Fruit fly (Drosophila melanogaster) whole organism, embryonic: Measurements from ENCODE around the gene MRG15.

ENCODE experiments used
- Abd-B ChIP-seq: fragments of 200-800 bp; sonication (Bioruptor generic); optimal IDR thresholded peaks from 2 replicates; lab custom pipeline; 2018; ENCODE audit warnings: missing biosample characterization, mild to moderate bottlenecking, missing genetic modification characterization, moderate library complexity
- Antp ChIP-seq: fragments of 200-800 bp; sonication (Bioruptor generic); optimal IDR thresholded peaks from 3 replicates; lab custom pipeline; 2016; ENCODE audit warnings: missing biosample characterization, missing genetic modification characterization
- Awh ChIP-seq: fragments of 200-800 bp; sonication (Bioruptor generic); IDR thresholded peaks from 2 replicates; pipeline ENCODE4, ENCODE4 v1.3.6; 2022; ENCODE audit warnings: missing biosample characterization, missing genetic modification characterization
- CG10321 ChIP-seq: fragments of 200-800 bp; sonication (Bioruptor generic); IDR thresholded peaks from 2 replicates; pipeline ENCODE4 v1.3.6; 2022; ENCODE audit warnings: missing biosample characterization, missing genetic modification characterization
- CG11456 ChIP-seq: fragments of 200-800 bp; sonication (Bioruptor generic); IDR thresholded peaks from 3 replicates; pipeline ENCODE4 v1.3.6; 2022; ENCODE audit warnings: missing biosample characterization, missing genetic modification characterization
- CG11560 ChIP-seq: fragments of 200-800 bp; sonication (Bioruptor generic); IDR thresholded peaks from 3 replicates; pipeline ENCODE4 v1.3.6; 2022; ENCODE audit warnings: missing biosample characterization, missing genetic modification characterization
- CG11695 ChIP-seq: fragments of 200-800 bp; sonication (Bioruptor generic); IDR thresholded peaks from 3 replicates; pipeline ENCODE4 v1.3.6; 2022; ENCODE audit warnings: missing biosample characterization, missing genetic modification characterization
- CG12299 ChIP-seq: fragments of 200-800 bp; sonication (Bioruptor generic); optimal IDR thresholded peaks from 2 replicates; lab custom pipeline; 2018; ENCODE audit warnings: missing biosample characterization, mild to moderate bottlenecking, missing genetic modification characterization
- CG12744 ChIP-seq: fragments of 200-800 bp; sonication (Bioruptor generic); optimal IDR thresholded peaks from 2 replicates; lab custom pipeline; 2016; ENCODE audit warnings: missing biosample characterization, missing genetic modification characterization
- CG14667 ChIP-seq: fragments of 200-800 bp; sonication (Bioruptor generic); IDR thresholded peaks from 2 replicates; pipeline ENCODE4 v1.3.6; 2022; ENCODE audit warnings: missing biosample characterization, missing genetic modification characterization
- CG15073 ChIP-seq: fragments of 200-800 bp; sonication (Bioruptor generic); optimal IDR thresholded peaks from 2 replicates; lab custom pipeline; 2016; ENCODE audit warnings: missing biosample characterization, missing genetic modification characterization
- CG15514 ChIP-seq: fragments of 200-800 bp; sonication (Bioruptor generic); optimal IDR thresholded peaks from 3 replicates; lab custom pipeline; 2017; ENCODE audit warnings: missing biosample characterization, missing genetic modification characterization, mild to moderate bottlenecking, moderate library complexity, missing genetic modification reagents
- CG16863 ChIP-seq: fragments of 200-800 bp; sonication (Bioruptor generic); optimal IDR thresholded peaks from 3 replicates; lab custom pipeline; 2016; ENCODE audit warnings: missing biosample characterization, missing genetic modification characterization
- CG18476 ChIP-seq: fragments of 200-800 bp; sonication (Bioruptor generic); optimal IDR thresholded peaks from 2 replicates; lab custom pipeline; 2016; ENCODE audit warnings: missing biosample characterization, mild to moderate bottlenecking, missing genetic modification characterization
- CG2678 ChIP-seq: fragments of 200-800 bp; sonication (Bioruptor generic); optimal IDR thresholded peaks from 3 replicates; lab custom pipeline; 2019; ENCODE audit warnings: missing biosample characterization, mild to moderate bottlenecking, missing genetic modification characterization, moderate library complexity
- CG31441 ChIP-seq: fragments of 200-800 bp; sonication (Bioruptor generic); IDR thresholded peaks from 2 replicates; pipeline ENCODE4 v1.3.6; 2022; ENCODE audit warnings: missing biosample characterization, missing genetic modification characterization
- CG4360 ChIP-seq: fragments of 200-800 bp; sonication (Bioruptor generic); IDR thresholded peaks from 2 replicates; pipeline ENCODE4 v1.3.6; 2022; ENCODE audit warnings: missing biosample characterization, missing genetic modification characterization
- CG5953 ChIP-seq: fragments of 200-800 bp; sonication (Bioruptor generic); IDR thresholded peaks from 2 replicates; pipeline ENCODE4 v1.3.6; 2022; ENCODE audit warnings: missing biosample characterization, missing genetic modification characterization
- CG6765 ChIP-seq: fragments of 200-800 bp; sonication (Bioruptor generic); optimal IDR thresholded peaks from 3 replicates; lab custom pipeline; 2017; ENCODE audit warnings: missing biosample characterization, mild to moderate bottlenecking, missing genetic modification characterization
- CG7928 ChIP-seq: fragments of 200-800 bp; sonication (Bioruptor generic); optimal IDR thresholded peaks from 2 replicates; lab custom pipeline; 2017; ENCODE audit warnings: missing biosample characterization, mild to moderate bottlenecking, missing genetic modification characterization
- CG7963 ChIP-seq: fragments of 200-800 bp; sonication (Bioruptor generic); IDR thresholded peaks from 3 replicates; pipeline ENCODE4 v1.3.6; 2022; ENCODE audit warnings: missing biosample characterization, missing genetic modification characterization; ENCODE audit not compliant: partially characterized antibody
- CG9215 ChIP-seq: fragments of 200-800 bp; sonication (Bioruptor generic); IDR thresholded peaks from 2 replicates; pipeline ENCODE4 v1.3.6; 2022; ENCODE audit warnings: missing biosample characterization, missing genetic modification characterization
- CG9609 ChIP-seq: fragments of 200-800 bp; sonication (Bioruptor generic); optimal IDR thresholded peaks from 3 replicates; lab custom pipeline; 2016; ENCODE audit warnings: missing biosample characterization, missing genetic modification characterization
- CG9797 ChIP-seq: fragments of 200-800 bp; sonication (Bioruptor generic); optimal IDR thresholded peaks from 3 replicates; lab custom pipeline; 2018; ENCODE audit warnings: missing biosample characterization, mild to moderate bottlenecking, missing genetic modification characterization
- Dad ChIP-seq: fragments of 200-800 bp; sonication (Bioruptor generic); optimal IDR thresholded peaks from 3 replicates; lab custom pipeline; 2016; ENCODE audit warnings: missing biosample characterization, missing genetic modification characterization
- Dll ChIP-seq: fragments of 200-800 bp; sonication (Bioruptor generic); IDR thresholded peaks from 4 replicates; pipeline ENCODE4 v1.3.6; 2022; ENCODE audit warnings: missing biosample characterization, missing genetic modification characterization; ENCODE audit not compliant: partially characterized antibody
- Fer3 ChIP-seq: fragments of 200-800 bp; sonication (Bioruptor generic); optimal IDR thresholded peaks from 2 replicates; lab custom pipeline; 2018; ENCODE audit warnings: missing biosample characterization, mild to moderate bottlenecking, missing genetic modification characterization, moderate library complexity
- H2.0 ChIP-seq: fragments of 200-800 bp; sonication (Bioruptor generic); IDR thresholded peaks from 2 replicates; pipeline ENCODE4 v1.3.6; 2022; ENCODE audit warnings: missing biosample characterization, missing genetic modification characterization
- Lpt ChIP-seq: fragments of >200 bp; optimal IDR thresholded peaks from 2 replicates; lab custom pipeline; 2018; ENCODE audit warnings: missing biosample characterization, missing genetic modification characterization
- NC2β ChIP-seq: fragments of 200-800 bp; sonication (Bioruptor generic); optimal IDR thresholded peaks from 2 replicates; lab custom pipeline; 2016; ENCODE audit warnings: missing biosample characterization, missing genetic modification characterization
- ab ChIP-seq: fragments of 200-800 bp; sonication (Bioruptor generic); optimal IDR thresholded peaks from 2 replicates; lab custom pipeline; 2016; ENCODE audit warnings: missing biosample characterization, missing genetic modification characterization
- cg ChIP-seq: fragments of 200-800 bp; sonication (Bioruptor generic); optimal IDR thresholded peaks from 3 replicates; lab custom pipeline; 2019; ENCODE audit warnings: missing biosample characterization, mild to moderate bottlenecking, missing genetic modification characterization, moderate library complexity
- corto ChIP-seq: fragments of 200-800 bp; sonication (Bioruptor generic); optimal IDR thresholded peaks from 2 replicates; lab custom pipeline; 2016; ENCODE audit warnings: missing biosample characterization, mild to moderate bottlenecking, missing genetic modification characterization, moderate library complexity
- ems ChIP-seq: fragments of 200-800 bp; sonication (Bioruptor generic); optimal IDR thresholded peaks from 3 replicates; lab custom pipeline; 2016; ENCODE audit warnings: missing biosample characterization, missing genetic modification characterization
- esg ChIP-seq: fragments of 200-800 bp; sonication (Bioruptor generic); conservative IDR thresholded peaks from 2 replicates; pipeline ENCODE4 v1.3.6; 2022; ENCODE audit warnings: missing biosample characterization, missing genetic modification characterization
- fd64A ChIP-seq: fragments of 200-800 bp; sonication (Bioruptor generic); optimal IDR thresholded peaks from 3 replicates; lab custom pipeline; 2018; ENCODE audit warnings: missing biosample characterization, mild to moderate bottlenecking, missing genetic modification characterization
- fd96Cb ChIP-seq: fragments of 200-800 bp; sonication (Bioruptor generic); optimal IDR thresholded peaks from 2 replicates; lab custom pipeline; 2018; ENCODE audit warnings: missing biosample characterization, mild to moderate bottlenecking, missing genetic modification characterization, moderate library complexity
- grn ChIP-seq: fragments of 200-800 bp; sonication (Bioruptor generic); optimal IDR thresholded peaks from 3 replicates; lab custom pipeline; 2017; ENCODE audit warnings: missing biosample characterization, missing genetic modification characterization
- gsb ChIP-seq: fragments of 200-800 bp; sonication (Bioruptor generic); IDR thresholded peaks from 2 replicates; pipeline ENCODE4 v1.3.6; 2022; ENCODE audit warnings: missing biosample characterization, missing genetic modification characterization
- gsb-n ChIP-seq: fragments of 200-800 bp; sonication (Bioruptor generic); optimal IDR thresholded peaks from 3 replicates; lab custom pipeline; 2018; ENCODE audit warnings: missing biosample characterization, mild to moderate bottlenecking, missing genetic modification characterization
- klu ChIP-seq: fragments of 200-800 bp; sonication (Bioruptor generic); IDR thresholded peaks from 2 replicates; pipeline ENCODE4 v1.3.6; 2022; ENCODE audit warnings: missing biosample characterization, missing genetic modification characterization
- mam ChIP-seq: fragments of 200-800 bp; sonication (Bioruptor generic); optimal IDR thresholded peaks from 3 replicates; lab custom pipeline; 2016; ENCODE audit warnings: missing biosample characterization, missing genetic modification characterization
- nmo ChIP-seq: fragments of 200-800 bp; sonication (Bioruptor generic); optimal IDR thresholded peaks from 2 replicates; lab custom pipeline; 2018; ENCODE audit warnings: missing biosample characterization, mild to moderate bottlenecking, missing genetic modification characterization, moderate library complexity
- pan ChIP-seq, 4 experiments: fragments of >200 bp in 3 of 4; fragments of 200-800 bp in 1 of 4; sonication (Bioruptor generic) in 1 of 4; optimal IDR thresholded peaks in 3 of 4; IDR thresholded peaks in 1 of 4; 2 replicates each; pipeline versions ENCODE4 v1.3.6 to Lab custom; 2017 to 2022; ENCODE audit warnings: missing biosample characterization in 2 of 4, missing genetic modification characterization in 2 of 4, mixed read lengths in 1 of 4
- prd ChIP-seq, 3 experiments: fragments of >200 bp in 2 of 3; fragments of 200-800 bp in 1 of 3; sonication (Bioruptor generic) in 1 of 3; optimal IDR thresholded peaks in 2 of 3; IDR thresholded peaks in 1 of 3; 2 replicates in 2 of 3; 3 replicates in 1 of 3; pipeline versions ENCODE4 v1.3.6 to Lab custom; 2017 to 2022; ENCODE audit warnings: missing biosample characterization in 1 of 3, missing genetic modification characterization in 1 of 3
- sd ChIP-seq: fragments of 200-800 bp; sonication (Bioruptor generic); optimal IDR thresholded peaks from 3 replicates; lab custom pipeline; 2018; ENCODE audit warnings: missing biosample characterization, mild to moderate bottlenecking, missing genetic modification characterization, moderate library complexity
- trh ChIP-seq: fragments of 200-800 bp; sonication (Bioruptor generic); optimal IDR thresholded peaks from 2 replicates; lab custom pipeline; 2016; ENCODE audit warnings: missing biosample characterization, missing genetic modification characterization
- twi ChIP-seq: fragments of 200-800 bp; optimal IDR thresholded peaks from 2 replicates; lab custom pipeline; 2019; ENCODE audit warnings: missing biosample characterization, mild to moderate bottlenecking, missing genetic modification characterization, moderate library complexity
- unpg ChIP-seq: fragments of 200-800 bp; sonication (Bioruptor generic); optimal IDR thresholded peaks from 3 replicates; lab custom pipeline; 2018; ENCODE audit warnings: missing biosample characterization, mild to moderate bottlenecking, missing genetic modification characterization, moderate library complexity
- wek ChIP-seq: fragments of 200-800 bp; sonication (Bioruptor generic); optimal IDR thresholded peaks from 3 replicates; lab custom pipeline; 2018; ENCODE audit warnings: missing biosample characterization, mild to moderate bottlenecking, missing genetic modification characterization, moderate library complexity
- zen2 ChIP-seq: fragments of 200-800 bp; sonication (Bioruptor generic); IDR thresholded peaks from 3 replicates; pipeline ENCODE4 v1.3.6; 2022; ENCODE audit warnings: missing biosample characterization, missing genetic modification characterization; ENCODE audit not compliant: partially characterized antibody

MRG15 gene

DNA sequence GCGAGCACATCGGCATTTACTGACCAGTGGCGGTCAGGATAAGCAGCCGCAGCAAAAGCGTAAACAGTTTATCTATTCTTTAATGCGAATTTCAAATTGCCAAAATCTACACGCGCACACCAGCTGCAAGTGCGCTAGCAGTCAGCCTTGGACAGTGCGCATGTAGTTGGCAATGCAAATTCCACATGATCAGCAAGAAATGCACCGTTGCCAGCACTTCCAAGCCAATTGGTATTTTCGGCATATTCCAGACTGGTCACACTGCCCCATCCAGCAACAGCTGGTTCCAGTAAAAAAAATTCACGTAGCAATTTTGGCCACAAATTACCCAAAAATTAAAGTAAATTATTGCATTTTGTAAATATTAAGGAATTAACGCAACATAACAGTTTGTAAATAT lies 9.9 kb upstream of the MRG15 start (continued):
- TF ChIP-seq twi, result peak; percentile 33
- TF ChIP-seq CG7928 (GFP tag; lab: Kevin White, UChicago), result peak; percentile 18
- TF ChIP-seq grn (GFP tag; lab: Kevin White, UChicago), result no peak
- TF ChIP-seq CG5953 (GFP tag; lab: Robert Waterston, UW), result no peak
- no peak for TF ChIP-seq CG11695 (GFP tag; lab: Robert Waterston, UW)
- TF ChIP-seq pan (optimal IDR thresholded peaks at IDR 0.05; lab: Kevin White, UChicago), result no peak
- TF ChIP-seq pan (GFP tag; optimal IDR thresholded peaks at IDR 0.05 in 1 of 2, IDR thresholded peaks at IDR 0.05 in 1 of 2), result no peak
- no peak for TF ChIP-seq Lpt
- peak; percentile 98 for TF ChIP-seq sd (tag; lab: Kevin White, UChicago)
- TF ChIP-seq cg (GFP tag; lab: Kevin White, UChicago), result peak; percentile 13
- TF ChIP-seq CG11456 (GFP tag; lab: Robert Waterston, UW), result no peak
- TF ChIP-seq CG6765 (GFP tag; lab: Kevin White, UChicago), result no peak
- no peak for TF ChIP-seq gsb (GFP tag; lab: Robert Waterston, UW)
- no peak for TF ChIP-seq fd64A (GFP tag; lab: Kevin White, UChicago)
- TF ChIP-seq Dad (GFP tag; lab: Kevin White, UChicago), result peak; percentile 6
- no peak for TF ChIP-seq CG12299 (tag; lab: Kevin White, UChicago)
- peak; percentile 83 for TF ChIP-seq CG15514 (GFP tag; lab: Kevin White, UChicago)
- no peak for TF ChIP-seq CG10321
- no peak for TF ChIP-seq gsb-n (tag; lab: Kevin White, UChicago)
- TF ChIP-seq fd96Cb (tag; lab: Kevin White, UChicago), result no peak
- TF ChIP-seq CG15073, result no peak
- no peak for TF ChIP-seq prd (optimal IDR thresholded peaks at IDR 0.05; lab: Kevin White, UChicago)
- TF ChIP-seq prd (GFP tag; IDR thresholded peaks at IDR 0.05; lab: Robert Waterston, UW), result no peak
- TF ChIP-seq wek (GFP tag; lab: Kevin White, UChicago), result no peak
- TF ChIP-seq Dll (GFP tag; lab: Robert Waterston, UW), result no peak
- TF ChIP-seq corto, result no peak
- TF ChIP-seq CG31441 (GFP tag; lab: Robert Waterston, UW), result no peak
- TF ChIP-seq Awh (GFP tag; lab: Robert Waterston, UW), result no peak
- no peak for TF ChIP-seq CG2678 (tag; lab: Kevin White, UChicago)
- TF ChIP-seq CG7963, result no peak
- peak; percentile 12 for TF ChIP-seq CG9609 (GFP tag; lab: Kevin White, UChicago)
- no peak for TF ChIP-seq CG16863
- TF ChIP-seq ems (GFP tag; lab: Kevin White, UChicago), result no peak
- no peak for TF ChIP-seq unpg (GFP tag; lab: Kevin White, UChicago)
- TF ChIP-seq ab (GFP tag; lab: Kevin White, UChicago), result no peak
- no peak for TF ChIP-seq klu
- no peak for TF ChIP-seq CG11560 (tag; lab: Robert Waterston, UW)
- peak; percentile 64 for TF ChIP-seq Abd-B (GFP tag; lab: Kevin White, UChicago)
- no peak for TF ChIP-seq trh (GFP tag; lab: Kevin White, UChicago)
- TF ChIP-seq CG4360 (GFP tag; lab: Robert Waterston, UW), result no peak
- no peak for TF ChIP-seq esg
- TF ChIP-seq Antp (GFP tag; lab: Kevin White, UChicago), result no peak
- TF ChIP-seq H2.0 (GFP tag; lab: Robert Waterston, UW), result no peak
- no peak for TF ChIP-seq CG9215 (GFP tag; lab: Robert Waterston, UW)
- no peak for TF ChIP-seq CG18476 (GFP tag; lab: Kevin White, UChicago)
- no peak for TF ChIP-seq NC2β (GFP tag; lab: Kevin White, UChicago)
- TF ChIP-seq zen2, result no peak
- peak; percentile 28 for TF ChIP-seq mam (GFP tag; lab: Kevin White, UChicago)
- TF ChIP-seq CG14667 (GFP tag; lab: Robert Waterston, UW), result no peak
- TF ChIP-seq nmo, result peak; percentile 65
- TF ChIP-seq CG12744 (GFP tag; lab: Kevin White, UChicago), result no peak
- peak; percentile 95 for TF ChIP-seq CG9797 (GFP tag; lab: Kevin White, UChicago)
- no peak for TF ChIP-seq Fer3
